Fruit fly (Drosophila melanogaster): ENCODE data around the gene glec.

The glec gene

dm6 chr3R:21874982-21875466, 19.0 kb upstream of the glec start, which contains the start of gene CG6656 (continued):
- TF ChIP-seq chm (GFP tag; IDR thresholded peaks at IDR 0.05) = peak; percentile 59; the same call in 1 of the 2 replicates
- TF ChIP-seq so (GFP tag; IDR thresholded peaks at IDR 0.05) = no peak
- TF ChIP-seq CG10321 (GFP tag; IDR thresholded peaks at IDR 0.05) = peak; percentile 84
- no peak for TF ChIP-seq CG4404 (GFP tag; IDR thresholded peaks at IDR 0.05)
- TF ChIP-seq D19B (GFP tag; optimal IDR thresholded peaks at IDR 0.05) = peak; percentile 95
- peak; percentile 72; the same call in 1 of the 2 replicates for TF ChIP-seq vvl (GFP tag; IDR thresholded peaks at IDR 0.05)

DNA sequence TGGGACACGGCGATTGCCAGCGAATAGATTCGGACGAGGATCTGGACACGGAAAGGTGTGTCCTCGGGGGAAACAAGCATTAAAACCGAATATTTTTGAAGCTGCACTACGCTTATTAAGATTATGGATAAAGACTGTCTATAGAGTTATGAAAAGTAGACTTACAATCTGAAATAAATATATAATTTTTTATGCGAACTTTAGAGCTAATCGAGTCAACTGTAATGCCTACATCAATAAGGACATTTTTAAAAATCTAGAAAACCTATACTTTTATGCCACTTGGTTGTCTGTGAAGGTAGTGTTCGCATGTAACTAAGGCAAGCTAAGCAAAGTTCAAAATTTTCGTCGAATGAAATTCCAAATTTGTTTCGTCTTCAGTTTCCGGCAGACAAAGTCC, 17.4 kb upstream of the glec start, which contains the start of gene CG31178:
CG31178 (plus strand) TSS at position 301 of the 400 bp plus-strand sequence.
- TF ChIP-seq CG8478 (optimal IDR thresholded peaks at IDR 0.05) = no peak
- TF ChIP-seq Ets65A (GFP tag) = peak; percentile 28

DNA sequence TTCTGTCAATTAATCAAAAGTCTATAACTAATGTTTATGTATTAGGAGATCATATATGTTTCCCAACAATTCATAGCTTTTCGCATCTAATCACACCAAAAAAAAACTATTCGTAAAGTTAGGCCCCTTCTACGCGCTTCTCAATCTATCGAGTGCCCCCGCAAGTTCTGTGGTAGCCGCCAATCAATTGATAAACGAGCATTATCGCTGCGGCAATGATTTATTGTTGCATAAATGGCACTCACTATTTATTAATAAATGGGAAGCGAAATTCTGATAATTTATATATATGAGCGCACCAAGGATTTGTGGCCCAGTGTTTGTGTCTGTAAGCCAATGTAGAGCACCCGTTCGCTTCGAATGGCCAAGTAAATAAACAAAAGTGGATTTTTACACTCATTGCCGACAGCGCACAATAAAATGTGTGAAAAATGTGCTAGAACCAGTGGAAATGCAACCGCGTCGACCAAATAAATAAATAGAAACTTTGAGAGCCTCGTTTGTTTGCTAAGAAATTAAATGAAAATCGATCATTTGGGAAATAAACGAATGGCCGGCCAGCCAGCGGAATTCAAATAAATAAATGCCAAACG, 15.4 kb upstream of the glec start:
- TF ChIP-seq Neu2 (GFP tag; optimal IDR thresholded peaks at IDR 0.05; ENCODE audit: borderline replicate concordance) (no peak), CG6765 (GFP tag; optimal IDR thresholded peaks at IDR 0.05) (no peak), CG10543 (GFP tag; optimal IDR thresholded peaks at IDR 0.05) (peak; percentile 40), CG17568 (GFP tag; optimal IDR thresholded peaks at IDR 0.05) (peak; percentile 20), CG8388 (GFP tag; optimal IDR thresholded peaks at IDR 0.05) (no peak), br (optimal IDR thresholded peaks at IDR 0.05) (no peak), CG17385 (GFP tag; optimal IDR thresholded peaks at IDR 0.05) (peak; percentile 9), fd64A (GFP tag; optimal IDR thresholded peaks at IDR 0.05) (peak; percentile 67), Jarid2 (GFP tag; optimal IDR thresholded peaks at IDR 0.05) (peak; percentile 2), chinmo (GFP tag; IDR thresholded peaks at IDR 0.05; ENCODE audit: partially characterized antibody) (0 out of 4 replicates have a peak, but pooled peaks have one; percentile 31), CG8290 (GFP tag; optimal IDR thresholded peaks at IDR 0.05) (no peak), CG8290 (tag; optimal IDR thresholded peaks at IDR 0.05) (peak in 1 of 2 experiments; percentile 7), lab (GFP tag; optimal IDR thresholded peaks at IDR 0.05) (peak; percentile 18), salm (tag; optimal IDR thresholded peaks at IDR 0.05) (peak; percentile 36), CG32532 (GFP tag; IDR thresholded peaks at IDR 0.05) (no peak), Pdp1 (GFP tag; optimal IDR thresholded peaks at IDR 0.05) (peak in 1 of 2 experiments; percentile 76), Sry-β (GFP tag; optimal IDR thresholded peaks at IDR 0.05) (no peak), crc (GFP tag; optimal IDR thresholded peaks at IDR 0.05) (no peak), sd (tag; optimal IDR thresholded peaks at IDR 0.05) (peak; percentile 61), GATAe (GFP tag; conservative IDR thresholded peaks at IDR 0.05) (peak; percentile 61), CG17829 (tag; optimal IDR thresholded peaks at IDR 0.05) (peak; percentile 98), Elba2 (GFP tag; optimal IDR thresholded peaks at IDR 0.05) (no peak), CG2116 (GFP tag; optimal IDR thresholded peaks at IDR 0.05) (no peak), CG13296 (GFP tag; optimal IDR thresholded peaks at IDR 0.05) (peak; percentile 4), exex (tag; optimal IDR thresholded peaks at IDR 0.05) (peak; percentile 65), Ets65A (GFP tag) (peak; percentile 92), NC2β (GFP tag; optimal IDR thresholded peaks at IDR 0.05) (no peak), sug (tag; optimal IDR thresholded peaks at IDR 0.05) (peak; percentile 42), Med (GFP tag) (peak; percentile 36)
